Fruit fly (Drosophila melanogaster): ENCODE measurements around the gene CG31269.

Gene CG31269

dm6 chr3R:17079859-17080255, 47.1 kb upstream of the CG31269 start, which contains the start of the genes Keap1 and kuk (continued):
- TF ChIP-seq lilli (GFP tag; optimal IDR thresholded peaks at IDR 0.05), result peak; percentile 79
- 0 out of 2 replicates have a peak, but pooled peaks have one; percentile 17 for TF ChIP-seq rib (GFP tag; IDR thresholded peaks at IDR 0.05)
- TF ChIP-seq btn (GFP tag; optimal IDR thresholded peaks at IDR 0.05), result no peak
- TF ChIP-seq hth (optimal IDR thresholded peaks at IDR 0.05), result no peak
- peak; percentile 32 for TF ChIP-seq CG15696 (tag; optimal IDR thresholded peaks at IDR 0.05)
- TF ChIP-seq fd64A (GFP tag; optimal IDR thresholded peaks at IDR 0.05), result no peak
- TF ChIP-seq CG11093 (GFP tag; IDR thresholded peaks at IDR 0.05), result peak; percentile 16; the same call in 1 of the 3 replicates
- no peak for TF ChIP-seq CG3726 (GFP tag; IDR thresholded peaks at IDR 0.05)
- peak; percentile 54 for TF ChIP-seq CG9817 (tag; optimal IDR thresholded peaks at IDR 0.05)
- TF ChIP-seq unpg (GFP tag; optimal IDR thresholded peaks at IDR 0.05), result peak; percentile 26
- TF ChIP-seq bigmax (GFP tag; optimal IDR thresholded peaks at IDR 0.05), result no peak
- TF ChIP-seq Hr51 (GFP tag; optimal IDR thresholded peaks at IDR 0.05), result peak in 1 of 2 experiments; percentile 69
- peak; percentile 7 for TF ChIP-seq Mes4 (GFP tag; optimal IDR thresholded peaks at IDR 0.05)
- peak; percentile 63 for TF ChIP-seq pum (GFP tag; optimal IDR thresholded peaks at IDR 0.05)
- peak; percentile 68 for TF ChIP-seq CG14860 (GFP tag; IDR thresholded peaks at IDR 0.05; ENCODE audit: partially characterized antibody)
- TF ChIP-seq Opbp (GFP tag; IDR thresholded peaks at IDR 0.05; ENCODE audit: partially characterized antibody), result peak; percentile 71
- TF ChIP-seq p53 (GFP tag; optimal IDR thresholded peaks at IDR 0.05), result no peak
- peak; percentile 45 for TF ChIP-seq CG11504 (tag; optimal IDR thresholded peaks at IDR 0.05)
- TF ChIP-seq CG3847 (GFP tag; IDR thresholded peaks at IDR 0.05), result peak; percentile 87
- peak; percentile 71 for TF ChIP-seq NfI (GFP tag; optimal IDR thresholded peaks at IDR 0.05)
- TF ChIP-seq chif (GFP tag; optimal IDR thresholded peaks at IDR 0.05), result peak; percentile 44 to 65
- peak; percentile 30; the same call in 1 of the 2 replicates for TF ChIP-seq CG8765 (GFP tag; IDR thresholded peaks at IDR 0.05)
- TF ChIP-seq CG15269 (tag; optimal IDR thresholded peaks at IDR 0.05), result peak; percentile 29
- TF ChIP-seq Nf-YB (GFP tag; optimal IDR thresholded peaks at IDR 0.05), result peak; percentile 29
- TF ChIP-seq Fer1 (GFP tag; optimal IDR thresholded peaks at IDR 0.05), result peak; percentile 37
- TF ChIP-seq Pdp1 (GFP tag; optimal IDR thresholded peaks at IDR 0.05), result peak; percentile 58 to 82
- TF ChIP-seq CG18764 (GFP tag; optimal IDR thresholded peaks at IDR 0.05), result peak; percentile 44
- peak; percentile 73 for TF ChIP-seq Sry-δ (GFP tag; optimal IDR thresholded peaks at IDR 0.05)
- peak; percentile 57 for TF ChIP-seq CG12942 (GFP tag; optimal IDR thresholded peaks at IDR 0.05)
- peak; percentile 57 for TF ChIP-seq CG1603 (tag; optimal IDR thresholded peaks at IDR 0.05)
- peak; percentile 56 for TF ChIP-seq sisA (GFP tag; IDR thresholded peaks at IDR 0.05)
- no peak for TF ChIP-seq twi (tag; optimal IDR thresholded peaks at IDR 0.05)
- TF ChIP-seq vnd (GFP tag; IDR thresholded peaks at IDR 0.05; ENCODE audit: partially characterized antibody), result peak; percentile 70
- no peak for TF ChIP-seq CG8290 (GFP tag; optimal IDR thresholded peaks at IDR 0.05)
- peak in 1 of 2 experiments; percentile 57 for TF ChIP-seq CG8290 (tag; optimal IDR thresholded peaks at IDR 0.05)
- peak; percentile 34 for TF ChIP-seq zen (tag; optimal IDR thresholded peaks at IDR 0.05)
- TF ChIP-seq hkb (optimal IDR thresholded peaks at IDR 0.05), result peak; percentile 85
- peak; percentile 7; the same call in 1 of the 2 replicates for TF ChIP-seq hkb (GFP tag; IDR thresholded peaks at IDR 0.05)
- TF ChIP-seq CG13287 (GFP tag; IDR thresholded peaks at IDR 0.05; ENCODE audit: partially characterized antibody), result peak; percentile 91
- 0 out of 3 replicates have a peak, but pooled peaks have one; percentile 49 for TF ChIP-seq mld (GFP tag; IDR thresholded peaks at IDR 0.05; ENCODE audit: partially characterized antibody)
- TF ChIP-seq CkIIα-i1 (GFP tag; IDR thresholded peaks at IDR 0.05), result no peak
- TF ChIP-seq CG32532 (GFP tag; IDR thresholded peaks at IDR 0.05), result peak; percentile 35; the same call in 1 of the 2 replicates
- peak; percentile 30 for TF ChIP-seq trh (GFP tag; optimal IDR thresholded peaks at IDR 0.05)
- peak; percentile 28 for TF ChIP-seq Nf-YC (tag; optimal IDR thresholded peaks at IDR 0.05)
- TF ChIP-seq CG9876 (GFP tag; optimal IDR thresholded peaks at IDR 0.05), result peak; percentile 24
- peak; percentile 40; the same call in 1 of the 2 replicates for TF ChIP-seq cas (GFP tag; IDR thresholded peaks at IDR 0.05)
- TF ChIP-seq CG11085 (GFP tag; IDR thresholded peaks at IDR 0.05), result peak; percentile 53
- TF ChIP-seq sqz (GFP tag; optimal IDR thresholded peaks at IDR 0.05), result peak; percentile 48
- TF ChIP-seq CG3163 (GFP tag; optimal IDR thresholded peaks at IDR 0.05), result peak; percentile 46
- no peak for TF ChIP-seq sima (GFP tag; optimal IDR thresholded peaks at IDR 0.05)
- TF ChIP-seq Dll (GFP tag; IDR thresholded peaks at IDR 0.05; ENCODE audit: partially characterized antibody), result peak; percentile 91

Data from whole organism, embryonic.